Worm (Caenorhabditis elegans): ENCODE data around the gene fbxa-151.

The fbxa-151 gene

DNA sequence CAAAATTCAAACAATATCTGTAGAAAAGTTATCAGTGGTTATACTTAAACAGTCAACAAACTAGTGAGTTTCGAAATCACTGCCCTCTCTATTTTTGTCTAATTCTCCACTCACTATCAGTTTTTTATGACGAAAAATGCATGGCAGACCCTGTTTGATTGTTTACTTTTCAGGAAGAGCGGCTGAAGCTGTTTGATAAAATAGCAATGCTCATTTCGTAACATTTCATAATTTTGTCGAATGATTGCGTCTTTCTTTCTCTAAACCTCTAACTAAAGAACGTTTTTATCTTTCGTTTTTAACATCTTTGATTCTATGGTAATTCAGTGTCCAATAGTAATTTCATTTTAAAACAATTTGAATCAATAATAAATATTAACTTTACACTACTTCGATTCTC, 12.5 kb upstream of the fbxa-151 start (continued):
- TF ChIP-seq peb-1 (tag; optimal IDR thresholded peaks at IDR 0.05) (no peak), blmp-1 (tag; optimal IDR thresholded peaks at IDR 0.05; ENCODE audit: insufficient read depth) (no peak), nhr-25 (tag; optimal IDR thresholded peaks at IDR 0.05) (no peak), nhr-6 (tag; optimal IDR thresholded peaks at IDR 0.05) (no peak), sem-4 (tag; optimal IDR thresholded peaks at IDR 0.05) (no peak), ZK546.5 (tag; optimal IDR thresholded peaks at IDR 0.05) (no peak), R02D3.7 (tag; optimal IDR thresholded peaks at IDR 0.05) (no peak), snpc-4 (tag; optimal IDR thresholded peaks at IDR 0.05) (no peak), dmd-4 (tag; optimal IDR thresholded peaks at IDR 0.05) (no peak), lsy-2 (tag; optimal IDR thresholded peaks at IDR 0.05) (peak in 1 of 2 experiments; percentile 18), elt-1 (tag; optimal IDR thresholded peaks at IDR 0.05) (no peak), unc-62 (GFP tag; optimal IDR thresholded peaks at IDR 0.05) (no peak), unc-39 (tag; optimal IDR thresholded peaks at IDR 0.05) (no peak), nhr-21 (tag; optimal IDR thresholded peaks at IDR 0.05) (no peak), elt-3 (tag; optimal IDR thresholded peaks at IDR 0.05) (no peak), crh-2 (tag; optimal IDR thresholded peaks at IDR 0.05) (peak; percentile 60), nhr-12 (tag; optimal IDR thresholded peaks at IDR 0.05) (no peak), nhr-23 (tag; optimal IDR thresholded peaks at IDR 0.05) (no peak), nhr-77 (tag; optimal IDR thresholded peaks at IDR 0.05) (no peak), mab-5 (tag; optimal IDR thresholded peaks at IDR 0.05) (no peak)

DNA sequence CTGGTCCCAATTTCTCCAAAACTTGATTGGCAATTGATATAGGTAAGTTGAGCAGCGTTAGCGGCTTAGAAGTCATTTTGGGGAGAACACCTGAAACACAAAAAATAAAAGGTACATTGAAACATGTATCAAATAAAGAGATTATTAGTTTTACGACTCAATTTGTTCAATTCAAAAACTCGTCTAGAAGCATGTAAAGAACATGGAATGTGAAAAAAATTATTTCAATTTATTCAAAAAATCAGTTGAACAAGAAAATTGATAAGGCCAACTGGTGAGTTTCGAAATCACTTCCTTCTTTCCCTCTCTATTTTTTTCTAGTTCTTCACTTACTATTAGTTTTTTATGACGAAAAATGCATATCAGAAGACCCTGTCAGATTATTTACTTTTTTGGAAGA, 8.8 kb upstream of the fbxa-151 start, which contains the start of gene fbxa-30:
Gene fbxa-30, minus strand, starts transcription at position 101 of the 400 bp plus-strand sequence.
- TF ChIP-seq nhr-237 (tag; optimal IDR thresholded peaks at IDR 0.05) (no peak), unc-39 (tag; optimal IDR thresholded peaks at IDR 0.05) (no peak), nhr-12 (tag; optimal IDR thresholded peaks at IDR 0.05) (no peak), skn-1 (tag; optimal IDR thresholded peaks at IDR 0.05) (no peak), lsy-2 (tag; optimal IDR thresholded peaks at IDR 0.05) (no peak), zag-1 (tag; optimal IDR thresholded peaks at IDR 0.05) (no peak), sma-9 (GFP tag; optimal IDR thresholded peaks at IDR 0.05) (no peak), sma-9 (tag; optimal IDR thresholded peaks at IDR 0.05) (no peak), F13H6.1 (tag; optimal IDR thresholded peaks at IDR 0.05) (no peak), dmd-4 (tag; optimal IDR thresholded peaks at IDR 0.05) (no peak), nhr-11 (tag; optimal IDR thresholded peaks at IDR 0.05) (no peak), nhr-6 (tag; optimal IDR thresholded peaks at IDR 0.05) (no peak)

DNA sequence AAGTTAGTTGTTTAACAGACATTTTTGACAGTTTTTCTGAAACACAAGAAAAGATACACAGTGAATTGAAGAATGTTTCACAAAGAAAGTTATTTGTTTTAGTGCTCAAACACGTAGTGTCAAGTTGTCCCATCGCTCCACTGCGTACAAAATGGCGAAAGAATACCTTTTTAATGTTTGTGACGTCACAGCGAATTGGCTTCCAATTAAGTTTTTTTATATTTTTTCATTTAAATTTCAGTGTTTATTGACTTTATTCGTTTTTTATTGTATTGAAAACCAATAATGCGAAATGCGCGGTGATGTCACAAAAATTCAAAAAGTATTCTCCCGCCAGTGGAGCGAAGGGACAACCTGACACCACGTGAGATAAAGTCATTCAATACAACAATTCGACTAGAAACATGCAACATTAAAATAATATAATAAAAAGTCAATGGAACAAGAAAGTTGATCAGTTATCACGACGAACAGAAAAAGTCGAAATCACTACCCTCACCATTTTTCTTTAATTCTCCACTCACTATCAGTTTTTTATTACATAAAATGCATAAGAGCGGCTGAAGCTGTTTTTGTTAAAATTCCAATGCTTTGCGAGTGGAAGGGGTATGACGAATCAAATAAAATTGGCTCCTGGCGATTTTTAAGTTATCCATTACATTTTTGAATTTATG, 7.1 kb upstream of the fbxa-151 start, which contains the start of gene fbxa-29:
Gene fbxa-29, minus strand, starts transcription at position 51 of the 674 bp plus-strand sequence.
- no peak for TF ChIP-seq ama-1 (optimal IDR thresholded peaks at IDR 0.05)
- peak; percentile 23 for TF ChIP-seq fos-1 (tag; optimal IDR thresholded peaks at IDR 0.05)
- TF ChIP-seq elt-1 (tag; optimal IDR thresholded peaks at IDR 0.05), result no peak

DNA sequence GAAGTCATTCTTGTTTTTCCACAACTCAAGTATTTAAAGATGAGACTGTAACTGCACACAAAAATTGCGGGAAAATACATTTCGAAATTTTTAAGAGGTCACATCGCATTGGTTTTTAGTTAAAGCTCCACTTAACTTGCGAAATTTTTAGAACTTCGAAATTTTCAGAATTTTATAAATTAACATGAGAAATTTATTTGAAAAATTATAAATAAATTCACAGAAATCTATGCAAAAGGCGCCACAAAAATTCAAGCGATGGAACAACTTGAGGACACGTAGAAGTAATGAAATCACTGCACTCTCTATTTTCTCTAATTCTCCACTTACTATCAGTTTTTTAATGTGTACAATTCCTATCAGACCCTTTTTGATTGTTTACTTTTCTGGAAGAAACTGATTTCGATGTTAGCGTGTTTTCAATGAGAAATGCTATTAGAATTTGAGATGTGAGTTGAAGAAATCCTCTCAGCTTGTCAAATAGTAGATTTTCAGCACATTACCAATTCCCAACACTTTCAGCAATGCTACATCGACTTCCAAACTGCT, 4.8 kb upstream of the fbxa-151 start, which contains the start of gene fbxa-31:
Gene fbxa-31, minus strand, starts transcription at position 51 of the 549 bp plus-strand sequence.
- TF ChIP-seq ztf-1 (GFP tag; conservative IDR thresholded peaks at IDR 0.05) (no peak), crh-2 (tag; optimal IDR thresholded peaks at IDR 0.05) (peak; percentile 5), fos-1 (tag; optimal IDR thresholded peaks at IDR 0.05) (peak; percentile 75)

DNA sequence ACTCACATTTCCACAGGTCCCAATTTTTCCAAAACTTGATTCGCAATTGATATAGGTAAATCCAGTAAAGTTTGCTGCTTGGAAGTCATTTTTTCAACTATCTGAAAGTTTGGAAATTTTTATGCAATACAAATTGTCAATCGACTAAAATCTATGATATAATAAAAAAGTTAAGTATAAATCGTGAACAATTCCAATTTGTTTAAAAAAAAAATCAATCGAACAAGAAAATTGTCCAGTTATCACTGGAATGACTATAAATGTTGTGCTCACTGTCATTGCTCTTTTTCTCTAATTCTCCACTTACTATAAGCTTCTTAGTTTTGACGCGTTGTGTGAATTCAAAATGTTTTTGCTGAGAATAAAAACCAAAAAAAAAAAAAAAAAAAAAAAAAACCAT, 2.5 kb upstream of the fbxa-151 start, which contains the start of gene fbxa-32:
Gene fbxa-32, minus strand, starts transcription at position 101 of the 400 bp plus-strand sequence.
- TF ChIP-seq nhr-11 (tag; optimal IDR thresholded peaks at IDR 0.05) (no peak), Y55F3AM.14 (GFP tag; optimal IDR thresholded peaks at IDR 0.05) (no peak), crh-2 (tag; optimal IDR thresholded peaks at IDR 0.05) (no peak), ama-1 (optimal IDR thresholded peaks at IDR 0.05) (no peak), C34F6.9 (tag; optimal IDR thresholded peaks at IDR 0.05) (no peak), nhr-23 (tag; optimal IDR thresholded peaks at IDR 0.05) (no peak), skn-1 (tag; optimal IDR thresholded peaks at IDR 0.05) (no peak), R02D3.7 (tag; optimal IDR thresholded peaks at IDR 0.05) (no peak), aly-2 (tag; optimal IDR thresholded peaks at IDR 0.05) (no peak), lin-39 (tag; optimal IDR thresholded peaks at IDR 0.05) (no peak), nhr-6 (tag; optimal IDR thresholded peaks at IDR 0.05) (no peak), blmp-1 (tag; optimal IDR thresholded peaks at IDR 0.05; ENCODE audit: insufficient read depth) (no peak), peb-1 (tag; optimal IDR thresholded peaks at IDR 0.05) (no peak), lsy-2 (tag; optimal IDR thresholded peaks at IDR 0.05) (no peak), snpc-4 (tag; optimal IDR thresholded peaks at IDR 0.05) (no peak), nhr-21 (tag; optimal IDR thresholded peaks at IDR 0.05) (no peak), nhr-129 (tag; optimal IDR thresholded peaks at IDR 0.05) (no peak), elt-3 (tag; optimal IDR thresholded peaks at IDR 0.05) (no peak), sma-9 (GFP tag; optimal IDR thresholded peaks at IDR 0.05) (no peak), sma-9 (tag; optimal IDR thresholded peaks at IDR 0.05) (no peak)
